Fruit fly (Drosophila melanogaster) whole organism, embryonic: ENCODE results near the gene Ndae1.

Experiments
- ERR ChIP-seq: fragments of 200-800 bp; sonication (Bioruptor generic); optimal IDR thresholded peaks from 2 replicates; lab custom pipeline; 2016; ENCODE audit warnings: missing biosample characterization, missing genetic modification characterization
- chif ChIP-seq, 2 experiments: fragments of 200-800 bp; sonication (Bioruptor generic); optimal IDR thresholded peaks; 3 replicates each; lab custom pipeline; 2016; ENCODE audit warnings: missing biosample characterization in 2 of 2, missing genetic modification characterization in 2 of 2
- otp ChIP-seq: fragments of 200-800 bp; sonication (Bioruptor generic); IDR thresholded peaks from 3 replicates; pipeline ENCODE4, ENCODE4 v1.3.6; 2022; ENCODE audit warnings: missing biosample characterization, missing genetic modification characterization
- rib ChIP-seq: fragments of 200-800 bp; sonication (Bioruptor generic); IDR thresholded peaks from 2 replicates; pipeline ENCODE4 v1.3.6; 2022; ENCODE audit warnings: missing biosample characterization, missing genetic modification characterization

dm6 chr2L:7282128-7282527 lies 33.0 kb upstream of the Ndae1 start:
- TF ChIP-seq ERR (GFP tag; lab: Kevin White, UChicago) (no peak), chif (GFP tag; optimal IDR thresholded peaks at IDR 0.05; lab: Kevin White, UChicago) (no peak), rib (GFP tag; lab: Robert Waterston, UW) (no peak), otp (GFP tag; lab: Robert Waterston, UW) (no peak)
